Fruit fly (Drosophila melanogaster) whole organism, embryonic: Measurements from ENCODE around the gene Pa1.

Experiments
- CG10274 ChIP-seq: fragments of 200-800 bp; sonication (Bioruptor generic); optimal IDR thresholded peaks from 3 replicates; lab custom pipeline; 2017; ENCODE audit warnings: missing biosample characterization, mild to moderate bottlenecking, missing genetic modification characterization
- CG10321 ChIP-seq: fragments of 200-800 bp; sonication (Bioruptor generic); IDR thresholded peaks from 2 replicates; pipeline ENCODE4 v1.3.6; 2022; ENCODE audit warnings: missing biosample characterization, missing genetic modification characterization
- CG11247 ChIP-seq: fragments of 200-800 bp; sonication (Bioruptor generic); IDR thresholded peaks from 2 replicates; pipeline ENCODE4 v1.3.6; 2022; ENCODE audit warnings: missing biosample characterization, missing genetic modification characterization
- CG11560 ChIP-seq: fragments of 200-800 bp; sonication (Bioruptor generic); IDR thresholded peaks from 3 replicates; pipeline ENCODE4 v1.3.6; 2022; ENCODE audit warnings: missing biosample characterization, missing genetic modification characterization
- CG12769 ChIP-seq: fragments of 200-800 bp; sonication (Bioruptor generic); optimal IDR thresholded peaks from 2 replicates; lab custom pipeline; 2019; ENCODE audit warnings: missing biosample characterization, mild to moderate bottlenecking, missing genetic modification characterization, moderate library complexity
- CG12942 ChIP-seq: fragments of 200-800 bp; sonication (Bioruptor generic); optimal IDR thresholded peaks from 3 replicates; lab custom pipeline; 2016; ENCODE audit warnings: missing biosample characterization, missing genetic modification characterization
- CG17328 ChIP-seq: fragments of 200-800 bp; sonication (Bioruptor generic); IDR thresholded peaks from 2 replicates; pipeline ENCODE4 v1.3.6; 2022; ENCODE audit warnings: missing biosample characterization, missing genetic modification characterization
- CG17612 ChIP-seq: fragments of 200-800 bp; sonication (Bioruptor generic); IDR thresholded peaks from 2 replicates; pipeline ENCODE4 v1.3.6; 2022; ENCODE audit warnings: missing biosample characterization, missing genetic modification characterization
- CG18262 ChIP-seq: fragments of 200-800 bp; optimal IDR thresholded peaks from 3 replicates; lab custom pipeline; 2019; ENCODE audit warnings: missing biosample characterization, mild to moderate bottlenecking, missing genetic modification characterization, moderate library complexity
- CG2678 ChIP-seq: fragments of 200-800 bp; sonication (Bioruptor generic); optimal IDR thresholded peaks from 3 replicates; lab custom pipeline; 2019; ENCODE audit warnings: missing biosample characterization, mild to moderate bottlenecking, missing genetic modification characterization, moderate library complexity
- CG33557 ChIP-seq: fragments of 200-800 bp; sonication (Bioruptor generic); optimal IDR thresholded peaks from 2 replicates; lab custom pipeline; 2019; ENCODE audit warnings: missing biosample characterization, mild to moderate bottlenecking, missing genetic modification characterization, moderate library complexity
- CG3407 ChIP-seq: fragments of 200-800 bp; sonication (Bioruptor generic); optimal IDR thresholded peaks from 2 replicates; lab custom pipeline; 2018; ENCODE audit warnings: missing biosample characterization, mild to moderate bottlenecking, missing genetic modification characterization
- CG8089 ChIP-seq: fragments of 200-800 bp; sonication (Bioruptor generic); optimal IDR thresholded peaks from 3 replicates; lab custom pipeline; 2016; ENCODE audit warnings: missing biosample characterization, missing genetic modification characterization
- CG8290 ChIP-seq, 3 experiments: fragments of 200-800 bp; sonication (Bioruptor generic); optimal IDR thresholded peaks; 2 replicates each; lab custom pipeline; 2016 to 2019; ENCODE audit warnings: missing biosample characterization in 3 of 3, missing genetic modification characterization in 3 of 3, mild to moderate bottlenecking in 2 of 3, moderate library complexity in 1 of 3
- CG9215 ChIP-seq: fragments of 200-800 bp; sonication (Bioruptor generic); IDR thresholded peaks from 2 replicates; pipeline ENCODE4 v1.3.6; 2022; ENCODE audit warnings: missing biosample characterization, missing genetic modification characterization
- CG9797 ChIP-seq: fragments of 200-800 bp; sonication (Bioruptor generic); optimal IDR thresholded peaks from 3 replicates; lab custom pipeline; 2018; ENCODE audit warnings: missing biosample characterization, mild to moderate bottlenecking, missing genetic modification characterization
- D19B ChIP-seq: fragments of 200-800 bp; sonication (Bioruptor generic); optimal IDR thresholded peaks from 2 replicates; lab custom pipeline; 2017; ENCODE audit warnings: missing biosample characterization, mild to moderate bottlenecking, missing genetic modification characterization
- Drgx ChIP-seq: fragments of 200-800 bp; sonication (Bioruptor generic); IDR thresholded peaks from 2 replicates; pipeline ENCODE4 v1.3.6; 2022; ENCODE audit warnings: missing biosample characterization, missing genetic modification characterization
- H2.0 ChIP-seq: fragments of 200-800 bp; sonication (Bioruptor generic); IDR thresholded peaks from 2 replicates; pipeline ENCODE4 v1.3.6; 2022; ENCODE audit warnings: missing biosample characterization, missing genetic modification characterization
- HmgD ChIP-seq: fragments of 200-800 bp; sonication (Bioruptor generic); optimal IDR thresholded peaks from 3 replicates; lab custom pipeline; 2016; ENCODE audit warnings: missing biosample characterization, missing genetic modification characterization
- Lim3 ChIP-seq: fragments of 200-800 bp; sonication (Bioruptor generic); IDR thresholded peaks from 2 replicates; pipeline ENCODE4 v1.3.6; 2022; ENCODE audit warnings: missing biosample characterization, missing genetic modification characterization
- MTF-1 ChIP-seq: fragments of 200-800 bp; sonication (Bioruptor generic); optimal IDR thresholded peaks from 2 replicates; lab custom pipeline; 2018; ENCODE audit warnings: missing biosample characterization, mild to moderate bottlenecking, missing genetic modification characterization, borderline replicate concordance
- Neu2 ChIP-seq: fragments of 200-800 bp; sonication (Bioruptor generic); optimal IDR thresholded peaks from 3 replicates; lab custom pipeline; 2016; ENCODE audit warnings: missing biosample characterization, missing genetic modification characterization, borderline replicate concordance
- Nf-YB ChIP-seq: fragments of 200-800 bp; sonication (Bioruptor generic); optimal IDR thresholded peaks from 3 replicates; lab custom pipeline; 2019; ENCODE audit warnings: missing biosample characterization, mild to moderate bottlenecking, missing genetic modification characterization, moderate library complexity
- Sin3A ChIP-seq: fragments of >200 bp; optimal IDR thresholded peaks from 2 replicates; lab custom pipeline; 2018
- Stat92E ChIP-seq, 3 experiments: fragments of >200 bp in 2 of 3; fragments of 200-800 bp in 1 of 3; sonication (Bioruptor generic) in 1 of 3; optimal IDR thresholded peaks; 2 replicates each; lab custom pipeline; 2017 to 2019; ENCODE audit warnings: missing biosample characterization in 3 of 3, missing genetic modification characterization in 3 of 3, mild to moderate bottlenecking in 1 of 3, moderate library complexity in 1 of 3
- TFAM ChIP-seq: fragments of 200-800 bp; sonication (Bioruptor generic); optimal IDR thresholded peaks from 2 replicates; lab custom pipeline; 2017; ENCODE audit warnings: missing biosample characterization, missing genetic modification characterization, inconsistent platforms
- Trl ChIP-seq, 3 experiments: fragments of >200 bp in 2 of 3; fragments of 200-800 bp in 1 of 3; sonication (Bioruptor generic) in 1 of 3; optimal IDR thresholded peaks; 2 replicates in 1 of 3; 3 replicates in 2 of 3; lab custom pipeline; 2016 to 2017; ENCODE audit warnings: missing biosample characterization in 1 of 3, missing genetic modification characterization in 1 of 3
- ase ChIP-seq: fragments of 200-800 bp; sonication (Bioruptor generic); IDR thresholded peaks from 3 replicates; pipeline ENCODE4 v1.3.6; 2022; ENCODE audit warnings: missing biosample characterization, missing genetic modification characterization
- chinmo ChIP-seq: fragments of 200-800 bp; sonication (Bioruptor generic); IDR thresholded peaks from 4 replicates; pipeline ENCODE4 v1.3.6; 2022; ENCODE audit warnings: missing biosample characterization, missing genetic modification characterization; ENCODE audit not compliant: partially characterized antibody
- chn ChIP-seq: fragments of 200-800 bp; sonication (Bioruptor generic); optimal IDR thresholded peaks from 2 replicates; lab custom pipeline; 2016; ENCODE audit warnings: missing biosample characterization, missing genetic modification characterization
- dysf ChIP-seq: fragments of 200-800 bp; sonication (Bioruptor generic); IDR thresholded peaks from 3 replicates; pipeline ENCODE4 v1.3.6; 2022; ENCODE audit warnings: missing biosample characterization, missing genetic modification characterization
- fu2 ChIP-seq: fragments of 200-800 bp; sonication (Bioruptor generic); optimal IDR thresholded peaks from 2 replicates; lab custom pipeline; 2016; ENCODE audit warnings: missing biosample characterization, missing genetic modification characterization
- gsb-n ChIP-seq: fragments of 200-800 bp; sonication (Bioruptor generic); optimal IDR thresholded peaks from 3 replicates; lab custom pipeline; 2018; ENCODE audit warnings: missing biosample characterization, mild to moderate bottlenecking, missing genetic modification characterization
- hbn ChIP-seq: fragments of 200-800 bp; sonication (Bioruptor generic); IDR thresholded peaks from 2 replicates; pipeline ENCODE4 v1.3.6; 2022; ENCODE audit warnings: missing biosample characterization, missing genetic modification characterization; ENCODE audit not compliant: partially characterized antibody
- kay ChIP-seq: fragments of 200-800 bp; sonication (Bioruptor generic); optimal IDR thresholded peaks from 2 replicates; lab custom pipeline; 2016; ENCODE audit warnings: missing biosample characterization, missing genetic modification characterization
- org-1 ChIP-seq: fragments of 200-800 bp; sonication (Bioruptor generic); optimal IDR thresholded peaks from 2 replicates; lab custom pipeline; 2017; ENCODE audit warnings: missing biosample characterization, missing genetic modification characterization
- pnt ChIP-seq: fragments of 200-800 bp; sonication (Bioruptor generic); optimal IDR thresholded peaks from 3 replicates; lab custom pipeline; 2016; ENCODE audit warnings: missing biosample characterization, missing genetic modification characterization
- prd ChIP-seq, 3 experiments: fragments of >200 bp in 2 of 3; fragments of 200-800 bp in 1 of 3; sonication (Bioruptor generic) in 1 of 3; optimal IDR thresholded peaks in 2 of 3; IDR thresholded peaks in 1 of 3; 2 replicates in 2 of 3; 3 replicates in 1 of 3; pipeline versions ENCODE4 v1.3.6 to Lab custom; 2017 to 2022; ENCODE audit warnings: missing biosample characterization in 1 of 3, missing genetic modification characterization in 1 of 3
- psq ChIP-seq: fragments of 200-800 bp; sonication (Bioruptor generic); optimal IDR thresholded peaks from 2 replicates; lab custom pipeline; 2017; ENCODE audit warnings: missing biosample characterization, missing genetic modification characterization
- sc ChIP-seq, 3 experiments: fragments of >200 bp in 2 of 3; fragments of 200-800 bp in 1 of 3; sonication (Bioruptor generic) in 1 of 3; optimal IDR thresholded peaks; 2 replicates in 2 of 3; 3 replicates in 1 of 3; lab custom pipeline; 2017; ENCODE audit warnings: mild to moderate bottlenecking in 1 of 3, missing biosample characterization in 1 of 3, missing genetic modification characterization in 1 of 3, missing genetic modification reagents in 1 of 3
- slou ChIP-seq: fragments of 200-800 bp; sonication (Bioruptor generic); optimal IDR thresholded peaks from 3 replicates; lab custom pipeline; 2016; ENCODE audit warnings: missing biosample characterization, missing genetic modification characterization
- tll ChIP-seq, 2 experiments: fragments of 200-800 bp in 1 of 2; fragments of >200 bp in 1 of 2; sonication (Bioruptor generic) in 1 of 2; optimal IDR thresholded peaks; 2 replicates each; lab custom pipeline; 2017 to 2019; ENCODE audit warnings: missing biosample characterization in 2 of 2, missing genetic modification characterization in 2 of 2, mild to moderate bottlenecking in 1 of 2, moderate library complexity in 1 of 2
- toy ChIP-seq: fragments of 200-800 bp; sonication (Bioruptor generic); IDR thresholded peaks from 2 replicates; pipeline ENCODE4 v1.3.6; 2022; ENCODE audit warnings: missing biosample characterization, missing genetic modification characterization
- wor ChIP-seq: fragments of 200-800 bp; sonication (Bioruptor generic); IDR thresholded peaks from 2 replicates; pipeline ENCODE4 v1.3.6; 2022; ENCODE audit warnings: missing biosample characterization, missing genetic modification characterization
- yki ChIP-seq: fragments of >200 bp; optimal IDR thresholded peaks from 3 replicates; lab custom pipeline; 2018
- zen2 ChIP-seq: fragments of 200-800 bp; sonication (Bioruptor generic); IDR thresholded peaks from 3 replicates; pipeline ENCODE4 v1.3.6; 2022; ENCODE audit warnings: missing biosample characterization, missing genetic modification characterization; ENCODE audit not compliant: partially characterized antibody

Pa1 gene

DNA sequence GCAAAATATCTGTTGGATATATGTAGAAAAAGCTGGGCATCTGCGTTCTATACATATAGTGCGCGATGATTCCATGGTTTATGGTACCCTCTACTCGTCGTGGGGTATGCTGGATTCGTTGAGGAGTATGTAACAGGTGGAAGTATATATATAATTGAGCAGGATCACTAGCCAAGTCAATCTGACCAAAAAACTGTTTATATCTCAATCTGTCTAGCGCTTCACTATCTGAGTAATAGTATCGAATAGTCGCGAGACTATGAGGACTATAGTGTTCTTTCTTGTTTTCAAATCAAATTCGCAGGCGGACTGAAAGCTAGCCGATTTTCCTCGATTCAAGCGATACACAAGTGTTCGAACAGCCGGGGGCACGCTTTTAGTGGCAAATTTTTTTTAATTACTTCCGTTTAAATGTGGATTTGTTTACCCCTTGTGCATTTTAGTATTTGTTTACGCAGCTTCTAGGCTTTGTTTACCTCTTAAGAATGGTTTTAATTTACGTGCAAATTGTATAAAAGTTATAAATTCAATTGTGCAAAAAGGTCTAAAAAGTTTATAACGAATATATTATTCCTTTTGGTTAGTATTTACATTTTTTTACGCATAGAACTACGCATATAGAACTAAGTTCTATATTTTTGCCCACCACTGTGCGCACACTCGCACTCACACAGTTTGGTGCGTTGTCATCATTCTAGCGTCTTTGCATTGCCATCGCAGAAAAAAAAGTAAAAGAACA, 31.8 kb downstream of the Pa1 start (continued):
- TF ChIP-seq psq = no peak
- no peak for TF ChIP-seq Trl (optimal IDR thresholded peaks at IDR 0.05; lab: Kevin White, UChicago)
- peak; percentile 60 for TF ChIP-seq Trl (GFP tag; optimal IDR thresholded peaks at IDR 0.05; lab: Kevin White, UChicago)
- peak; percentile 68 for TF ChIP-seq CG9215
- no peak for TF ChIP-seq sc (optimal IDR thresholded peaks at IDR 0.05; lab: Kevin White, UChicago)
- peak; percentile 52 for TF ChIP-seq sc (GFP tag; optimal IDR thresholded peaks at IDR 0.05; lab: Kevin White, UChicago)
- peak; percentile 87 for TF ChIP-seq CG2678
- TF ChIP-seq Nf-YB (GFP tag; lab: Kevin White, UChicago) = peak; percentile 34
- TF ChIP-seq toy (GFP tag; lab: Robert Waterston, UW) = peak; percentile 72
- peak; percentile 84 for TF ChIP-seq CG11247 (GFP tag; lab: Robert Waterston, UW)
- peak; percentile 58 for TF ChIP-seq CG8089 (GFP tag; lab: Kevin White, UChicago)
- peak; percentile 78 for TF ChIP-seq CG11560 (tag; lab: Robert Waterston, UW)
- TF ChIP-seq yki = no peak
- TF ChIP-seq ase = peak; percentile 83; the same call in 2 of the 3 replicates
- peak; percentile 77 for TF ChIP-seq pnt (GFP tag; lab: Kevin White, UChicago)
- TF ChIP-seq Drgx = peak; percentile 91
- TF ChIP-seq CG12769 = peak; percentile 94
- TF ChIP-seq CG17612 = peak; percentile 76
- peak; percentile 79 for TF ChIP-seq CG18262 (tag; lab: Kevin White, UChicago)
- TF ChIP-seq CG9797 (GFP tag; lab: Kevin White, UChicago) = no peak
- peak; percentile 32 for TF ChIP-seq CG33557
- no peak for TF ChIP-seq TFAM (GFP tag; lab: Kevin White, UChicago)
- no peak for TF ChIP-seq Stat92E (GFP tag; optimal IDR thresholded peaks at IDR 0.05; lab: Kevin White, UChicago)
- TF ChIP-seq slou (GFP tag; lab: Kevin White, UChicago) = peak; percentile 63
- peak; percentile 90 for TF ChIP-seq D19B (GFP tag; lab: Kevin White, UChicago)
- peak; percentile 67 for TF ChIP-seq chn (GFP tag; lab: Kevin White, UChicago)
- TF ChIP-seq gsb-n (tag; lab: Kevin White, UChicago) = peak; percentile 22
- TF ChIP-seq Neu2 (GFP tag; lab: Kevin White, UChicago) = no peak
- peak; percentile 57 for TF ChIP-seq MTF-1
- TF ChIP-seq kay (GFP tag; lab: Kevin White, UChicago) = peak; percentile 41
- TF ChIP-seq tll (GFP tag; optimal IDR thresholded peaks at IDR 0.05; lab: Kevin White, UChicago) = no peak
- peak; percentile 71 for TF ChIP-seq org-1 (GFP tag; lab: Kevin White, UChicago)
- TF ChIP-seq CG10274 (GFP tag; lab: Kevin White, UChicago) = peak; percentile 52
- TF ChIP-seq CG12942 (GFP tag; lab: Kevin White, UChicago) = peak; percentile 64
- no peak for TF ChIP-seq CG10321 (GFP tag; lab: Robert Waterston, UW)
- no peak for TF ChIP-seq wor (GFP tag; lab: Robert Waterston, UW)
- TF ChIP-seq zen2 = no peak
- no peak for TF ChIP-seq Sin3A (lab: Kevin White, UChicago)
- no peak for TF ChIP-seq CG8290 (GFP tag; optimal IDR thresholded peaks at IDR 0.05; lab: Kevin White, UChicago)
- TF ChIP-seq CG8290 (tag; optimal IDR thresholded peaks at IDR 0.05; lab: Kevin White, UChicago) = peak in 1 of 2 experiments; percentile 98
- TF ChIP-seq HmgD (GFP tag; lab: Kevin White, UChicago) = peak; percentile 9
- TF ChIP-seq Lim3 (GFP tag; lab: Robert Waterston, UW) = peak; percentile 48; the same call in 1 of the 2 replicates
- TF ChIP-seq CG3407 = peak; percentile 22
- TF ChIP-seq chinmo (GFP tag; lab: Robert Waterston, UW) = 0 out of 4 replicates have a peak, but pooled peaks have one; percentile 20
- TF ChIP-seq CG17328 (GFP tag; lab: Robert Waterston, UW) = peak; percentile 85
- TF ChIP-seq H2.0 = peak; percentile 86
- TF ChIP-seq fu2 (GFP tag; lab: Kevin White, UChicago) = peak; percentile 51
- no peak for TF ChIP-seq prd (optimal IDR thresholded peaks at IDR 0.05; lab: Kevin White, UChicago)
- peak; percentile 92 for TF ChIP-seq prd (GFP tag; IDR thresholded peaks at IDR 0.05; lab: Robert Waterston, UW)
- no peak for TF ChIP-seq hbn (GFP tag; lab: Robert Waterston, UW)
- TF ChIP-seq dysf (GFP tag; lab: Robert Waterston, UW) = peak; percentile 90
